Fruit fly (Drosophila melanogaster): ENCODE data around the gene bdl.

DNA sequence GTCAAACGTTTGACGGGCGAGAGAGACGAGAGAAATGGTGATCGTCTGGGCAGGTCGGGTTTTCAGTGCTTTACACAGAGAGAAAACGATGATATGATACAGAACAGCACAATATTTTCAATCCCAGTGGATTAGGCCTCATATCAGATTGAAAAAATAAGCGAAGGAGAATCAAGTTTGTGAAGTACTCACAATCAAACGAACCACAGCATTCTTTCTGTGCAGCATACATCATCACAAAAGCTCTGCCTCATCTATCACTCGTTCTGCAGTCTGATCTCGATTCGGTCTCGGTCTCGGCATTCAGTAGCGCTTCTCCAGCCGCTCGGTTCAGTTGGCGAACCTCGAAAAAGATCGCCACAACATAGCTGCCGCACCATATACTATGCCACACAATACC is at the start of gene bdl:
- TF ChIP-seq psq (optimal IDR thresholded peaks at IDR 0.05): no peak
- no peak for TF ChIP-seq pan (optimal IDR thresholded peaks at IDR 0.05)
- TF ChIP-seq CG8478 (optimal IDR thresholded peaks at IDR 0.05): no peak
- TF ChIP-seq EcR (GFP tag; optimal IDR thresholded peaks at IDR 0.05): no peak

Measured in whole organism.